Worm (Caenorhabditis elegans): ENCODE measurements around the gene cal-2.

cal-2 gene

ce11 chrII:8940362-8940940 lies 20.1 kb upstream of the cal-2 start, which contains the start of the genes set-17 and T21B10.4:
Gene set-17, minus strand, starts transcription at chrII:8940488.
Gene T21B10.4, plus strand, starts transcription at chrII:8940894.
- TF ChIP-seq cog-1 (tag; optimal IDR thresholded peaks at IDR 0.05) (no peak), med-1 (GFP tag; optimal IDR thresholded peaks at IDR 0.05; ENCODE audit: insufficient read depth) (no peak), ref-1 (GFP tag; conservative IDR thresholded peaks at IDR 0.05) (no peak), ztf-29 (GFP tag; IDR thresholded peaks at IDR 0.05) (no peak), ztf-23 (GFP tag; IDR thresholded peaks at IDR 0.05) (no peak), T22C8.4 (GFP tag; IDR thresholded peaks at IDR 0.05) (no peak), flt-1 (GFP tag; IDR thresholded peaks at IDR 0.05) (no peak), klf-2 (GFP tag; conservative IDR thresholded peaks at IDR 0.05) (no peak)

- no peak for TF ChIP-seq cog-1 (tag; optimal IDR thresholded peaks at IDR 0.05)
- no peak for TF ChIP-seq klf-2 (GFP tag; conservative IDR thresholded peaks at IDR 0.05)
- no peak for TF ChIP-seq ztf-29 (GFP tag; IDR thresholded peaks at IDR 0.05)
- TF ChIP-seq flt-1 (GFP tag; IDR thresholded peaks at IDR 0.05): no peak
- TF ChIP-seq med-1 (GFP tag; optimal IDR thresholded peaks at IDR 0.05; ENCODE audit: insufficient read depth): no peak
- no peak for TF ChIP-seq ztf-23 (GFP tag; IDR thresholded peaks at IDR 0.05)
- no peak for TF ChIP-seq tab-1 (GFP tag; IDR thresholded peaks at IDR 0.05)
- no peak for TF ChIP-seq ref-1 (GFP tag; conservative IDR thresholded peaks at IDR 0.05)
- no peak for TF ChIP-seq T22C8.4 (GFP tag; IDR thresholded peaks at IDR 0.05)
Measured at ce11 chrII:8945167-8945566, 15.3 kb upstream of the cal-2 start.

ce11 chrII:8947391-8947790 lies 13.1 kb upstream of the cal-2 start, which contains the start of gene cutl-15:
Gene cutl-15, minus strand, starts transcription at chrII:8947688.
- TF ChIP-seq cog-1 (tag; optimal IDR thresholded peaks at IDR 0.05): no peak
- TF ChIP-seq ztf-29 (GFP tag; IDR thresholded peaks at IDR 0.05): no peak
- TF ChIP-seq flt-1 (GFP tag; IDR thresholded peaks at IDR 0.05): no peak
- TF ChIP-seq tab-1 (GFP tag; IDR thresholded peaks at IDR 0.05): no peak
- TF ChIP-seq med-1 (GFP tag; optimal IDR thresholded peaks at IDR 0.05; ENCODE audit: insufficient read depth): no peak
- TF ChIP-seq klf-2 (GFP tag; conservative IDR thresholded peaks at IDR 0.05): no peak
- no peak for TF ChIP-seq ztf-23 (GFP tag; IDR thresholded peaks at IDR 0.05)
- no peak for TF ChIP-seq T22C8.4 (GFP tag; IDR thresholded peaks at IDR 0.05)
- TF ChIP-seq ref-1 (GFP tag; conservative IDR thresholded peaks at IDR 0.05): no peak

- no peak for TF ChIP-seq flt-1 (GFP tag; IDR thresholded peaks at IDR 0.05)
- no peak for TF ChIP-seq med-1 (GFP tag; optimal IDR thresholded peaks at IDR 0.05; ENCODE audit: insufficient read depth)
- no peak for TF ChIP-seq tab-1 (GFP tag; IDR thresholded peaks at IDR 0.05)
- TF ChIP-seq ref-1 (GFP tag; conservative IDR thresholded peaks at IDR 0.05): no peak
- no peak for TF ChIP-seq cog-1 (tag; optimal IDR thresholded peaks at IDR 0.05)
- TF ChIP-seq klf-2 (GFP tag; conservative IDR thresholded peaks at IDR 0.05): no peak
- TF ChIP-seq ztf-23 (GFP tag; IDR thresholded peaks at IDR 0.05): no peak
- TF ChIP-seq ztf-29 (GFP tag; IDR thresholded peaks at IDR 0.05): no peak
- TF ChIP-seq T22C8.4 (GFP tag; IDR thresholded peaks at IDR 0.05): no peak
Measured at ce11 chrII:8948640-8949039, 11.9 kb upstream of the cal-2 start.

- no peak for TF ChIP-seq med-1 (GFP tag; optimal IDR thresholded peaks at IDR 0.05; ENCODE audit: insufficient read depth)
- no peak for TF ChIP-seq ztf-29 (GFP tag; IDR thresholded peaks at IDR 0.05)
- no peak for TF ChIP-seq ref-1 (GFP tag; conservative IDR thresholded peaks at IDR 0.05)
- TF ChIP-seq klf-2 (GFP tag; conservative IDR thresholded peaks at IDR 0.05): no peak
- TF ChIP-seq cog-1 (tag; optimal IDR thresholded peaks at IDR 0.05): no peak
- TF ChIP-seq flt-1 (GFP tag; IDR thresholded peaks at IDR 0.05): no peak
Measured at ce11 chrII:8951270-8951669, 9.2 kb upstream of the cal-2 start.

- TF ChIP-seq flt-1 (GFP tag; IDR thresholded peaks at IDR 0.05) (no peak), med-1 (GFP tag; optimal IDR thresholded peaks at IDR 0.05; ENCODE audit: insufficient read depth) (no peak), ztf-29 (GFP tag; IDR thresholded peaks at IDR 0.05) (no peak), klf-2 (GFP tag; conservative IDR thresholded peaks at IDR 0.05) (no peak), cog-1 (tag; optimal IDR thresholded peaks at IDR 0.05) (no peak), ztf-23 (GFP tag; IDR thresholded peaks at IDR 0.05) (no peak), tab-1 (GFP tag; IDR thresholded peaks at IDR 0.05) (no peak), T22C8.4 (GFP tag; IDR thresholded peaks at IDR 0.05) (no peak), ref-1 (GFP tag; conservative IDR thresholded peaks at IDR 0.05) (no peak)
Measured at ce11 chrII:8953703-8954102, 6.8 kb upstream of the cal-2 start.

ce11 chrII:8956896-8957295 lies 3.6 kb upstream of the cal-2 start:
- TF ChIP-seq cog-1 (tag; optimal IDR thresholded peaks at IDR 0.05) (no peak), T22C8.4 (GFP tag; IDR thresholded peaks at IDR 0.05) (no peak), ref-1 (GFP tag; conservative IDR thresholded peaks at IDR 0.05) (no peak), ztf-29 (GFP tag; IDR thresholded peaks at IDR 0.05) (no peak), med-1 (GFP tag; optimal IDR thresholded peaks at IDR 0.05; ENCODE audit: insufficient read depth) (no peak), tab-1 (GFP tag; IDR thresholded peaks at IDR 0.05) (no peak), ztf-23 (GFP tag; IDR thresholded peaks at IDR 0.05) (no peak), flt-1 (GFP tag; IDR thresholded peaks at IDR 0.05) (no peak)

- TF ChIP-seq T22C8.4 (GFP tag; IDR thresholded peaks at IDR 0.05) (no peak), cog-1 (tag; optimal IDR thresholded peaks at IDR 0.05) (no peak), ref-1 (GFP tag; conservative IDR thresholded peaks at IDR 0.05) (no peak), tab-1 (GFP tag; IDR thresholded peaks at IDR 0.05) (no peak), ztf-23 (GFP tag; IDR thresholded peaks at IDR 0.05) (no peak), klf-2 (GFP tag; conservative IDR thresholded peaks at IDR 0.05) (no peak), ztf-29 (GFP tag; IDR thresholded peaks at IDR 0.05) (no peak), flt-1 (GFP tag; IDR thresholded peaks at IDR 0.05) (no peak), med-1 (GFP tag; optimal IDR thresholded peaks at IDR 0.05; ENCODE audit: insufficient read depth) (no peak)
Measured at ce11 chrII:8959081-8959480, 1.4 kb upstream of the cal-2 start.

- TF ChIP-seq T22C8.4 (GFP tag; IDR thresholded peaks at IDR 0.05) (no peak), tab-1 (GFP tag; IDR thresholded peaks at IDR 0.05) (no peak), klf-2 (GFP tag; conservative IDR thresholded peaks at IDR 0.05) (no peak), med-1 (GFP tag; optimal IDR thresholded peaks at IDR 0.05; ENCODE audit: insufficient read depth) (no peak), ztf-29 (GFP tag; IDR thresholded peaks at IDR 0.05) (no peak), ref-1 (GFP tag; conservative IDR thresholded peaks at IDR 0.05) (no peak), ztf-23 (GFP tag; IDR thresholded peaks at IDR 0.05) (no peak)
Measured at ce11 chrII:8961450-8961849, 936 bp downstream of the cal-2 start.

- TF ChIP-seq med-1 (GFP tag; optimal IDR thresholded peaks at IDR 0.05; ENCODE audit: insufficient read depth) (no peak), cog-1 (tag; optimal IDR thresholded peaks at IDR 0.05) (no peak), flt-1 (GFP tag; IDR thresholded peaks at IDR 0.05) (no peak), T22C8.4 (GFP tag; IDR thresholded peaks at IDR 0.05) (no peak), ref-1 (GFP tag; conservative IDR thresholded peaks at IDR 0.05) (no peak), tab-1 (GFP tag; IDR thresholded peaks at IDR 0.05) (no peak), ztf-23 (GFP tag; IDR thresholded peaks at IDR 0.05) (no peak), ztf-29 (GFP tag; IDR thresholded peaks at IDR 0.05) (no peak), klf-2 (GFP tag; conservative IDR thresholded peaks at IDR 0.05) (no peak)
Measured at ce11 chrII:8962206-8962605, 1.7 kb downstream of the cal-2 start.

All from whole organism, midembryonic.